Worm (Caenorhabditis elegans): ENCODE results near the gene W06G6.15.

The W06G6.15 gene

DNA sequence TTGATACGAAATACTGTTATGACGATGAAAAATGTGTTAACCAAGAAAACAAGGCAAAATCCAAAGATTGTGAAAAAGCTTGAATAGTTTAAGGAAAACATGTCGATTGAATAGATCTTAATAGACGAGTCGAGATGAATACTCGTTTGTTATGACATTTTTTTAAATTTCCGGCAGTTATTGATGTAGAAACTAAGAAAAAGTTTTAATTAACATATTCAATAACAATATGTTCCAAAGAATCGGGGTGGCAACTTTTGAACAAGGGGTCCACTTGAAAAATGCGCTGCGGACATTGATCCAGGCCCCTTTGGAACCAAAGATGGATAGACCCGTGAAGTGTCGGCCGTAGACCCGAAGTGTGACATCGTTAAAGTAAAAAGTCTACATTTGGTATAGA, 16.8 kb downstream of the W06G6.15 start, which contains the start of gene str-61:
Gene str-61, minus strand, starts transcription at position 101 of the 400 bp plus-strand sequence.
- TF ChIP-seq fkh-4 (tag; optimal IDR thresholded peaks at IDR 0.05; ENCODE audit: borderline replicate concordance) (no peak), tlp-1 (tag; optimal IDR thresholded peaks at IDR 0.05) (no peak), egl-13 (tag; optimal IDR thresholded peaks at IDR 0.05) (no peak), skn-1 (tag; optimal IDR thresholded peaks at IDR 0.05) (no peak), fos-1 (tag; optimal IDR thresholded peaks at IDR 0.05) (no peak), nhr-47 (tag; optimal IDR thresholded peaks at IDR 0.05) (no peak), lin-35 (GFP tag; optimal IDR thresholded peaks at IDR 0.05) (no peak), ama-1 (optimal IDR thresholded peaks at IDR 0.05) (no peak), nhr-20 (tag; optimal IDR thresholded peaks at IDR 0.05) (no peak), unc-130 (tag; optimal IDR thresholded peaks at IDR 0.05) (no peak), pax-3 (tag; optimal IDR thresholded peaks at IDR 0.05) (no peak), ceh-63 (GFP tag; optimal IDR thresholded peaks at IDR 0.05) (no peak), mep-1 (tag; optimal IDR thresholded peaks at IDR 0.05) (no peak), sox-4 (tag; optimal IDR thresholded peaks at IDR 0.05) (no peak), alr-1 (tag; optimal IDR thresholded peaks at IDR 0.05; ENCODE audit: borderline replicate concordance) (no peak), nhr-28 (tag; optimal IDR thresholded peaks at IDR 0.05) (no peak)

DNA sequence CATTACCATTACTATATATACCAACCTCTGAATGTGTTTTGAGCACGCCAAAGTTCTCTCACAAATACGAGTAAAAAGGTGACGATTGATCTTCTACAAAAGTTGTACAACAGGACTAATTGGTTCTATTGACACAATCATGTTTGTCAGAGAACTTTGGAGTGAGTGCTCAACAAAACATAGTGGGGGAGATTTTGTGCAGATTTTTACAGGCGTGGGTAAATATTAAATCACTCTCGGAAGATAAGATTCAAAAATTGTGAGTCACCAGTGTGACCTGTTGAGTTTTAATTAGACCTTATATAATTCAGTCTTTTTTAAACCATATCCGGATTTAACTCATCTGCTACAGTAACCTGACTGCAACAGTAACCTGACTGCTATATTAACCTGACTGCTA, 17.9 kb downstream of the W06G6.15 start, which contains the start of gene F14F8.8:
Gene F14F8.8, minus strand, starts transcription at position 101 of the 400 bp plus-strand sequence.
- TF ChIP-seq nhr-84 (tag; optimal IDR thresholded peaks at IDR 0.05) (no peak), grh-1 (GFP tag; IDR thresholded peaks at IDR 0.05) (no peak), jun-1 (tag; optimal IDR thresholded peaks at IDR 0.05) (no peak), snu-23 (GFP tag; optimal IDR thresholded peaks at IDR 0.05) (no peak), swsn-7 (tag; optimal IDR thresholded peaks at IDR 0.05) (no peak), nhr-12 (tag; optimal IDR thresholded peaks at IDR 0.05) (no peak)

DNA sequence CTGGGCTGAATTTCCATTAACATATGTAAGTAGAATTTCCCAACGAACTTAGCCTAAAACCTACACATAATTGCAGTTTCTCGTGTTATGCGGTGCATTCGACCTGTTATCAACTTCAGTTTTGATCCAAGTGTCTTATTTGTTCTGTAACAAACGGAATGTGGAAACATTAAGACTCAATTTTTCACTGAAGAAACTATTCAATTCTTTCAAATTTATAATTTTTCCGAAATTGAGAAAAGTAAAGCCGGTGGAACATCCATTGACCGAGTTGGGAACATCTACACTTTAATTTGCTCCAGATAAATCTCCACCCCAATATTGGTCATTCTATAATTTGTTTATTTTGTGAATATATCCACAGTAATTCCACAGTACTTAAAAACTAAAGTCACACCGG, 20.1 kb downstream of the W06G6.15 start:
- TF ChIP-seq aha-1 (tag; optimal IDR thresholded peaks at IDR 0.05) = no peak
- no peak for TF ChIP-seq fkh-4 (tag; optimal IDR thresholded peaks at IDR 0.05; ENCODE audit: borderline replicate concordance)
- TF ChIP-seq unc-30 (tag; optimal IDR thresholded peaks at IDR 0.05) = no peak
- TF ChIP-seq sup-37 (GFP tag; optimal IDR thresholded peaks at IDR 0.05) = no peak
- no peak for TF ChIP-seq pag-3 (tag; optimal IDR thresholded peaks at IDR 0.05; ENCODE audit: borderline replicate concordance, insufficient read depth)
- TF ChIP-seq ceh-90 (tag; optimal IDR thresholded peaks at IDR 0.05) = no peak
- TF ChIP-seq ztf-11 (tag; optimal IDR thresholded peaks at IDR 0.05) = no peak
- no peak for TF ChIP-seq lin-35 (GFP tag; optimal IDR thresholded peaks at IDR 0.05)
- no peak for TF ChIP-seq mef-2 (tag; optimal IDR thresholded peaks at IDR 0.05)
- TF ChIP-seq lin-13 (GFP tag; optimal IDR thresholded peaks at IDR 0.05) = no peak
- TF ChIP-seq ces-1 (GFP tag; optimal IDR thresholded peaks at IDR 0.05) = no peak
- TF ChIP-seq grh-1 (GFP tag; IDR thresholded peaks at IDR 0.05) = no peak
- no peak for TF ChIP-seq nhr-47 (tag; optimal IDR thresholded peaks at IDR 0.05)
- no peak for TF ChIP-seq nhr-12 (tag; optimal IDR thresholded peaks at IDR 0.05)
- no peak for TF ChIP-seq aly-2 (tag; optimal IDR thresholded peaks at IDR 0.05)
- no peak for TF ChIP-seq lin-15B (tag; optimal IDR thresholded peaks at IDR 0.05)
- no peak for TF ChIP-seq nhr-19 (GFP tag; conservative IDR thresholded peaks at IDR 0.05)

DNA sequence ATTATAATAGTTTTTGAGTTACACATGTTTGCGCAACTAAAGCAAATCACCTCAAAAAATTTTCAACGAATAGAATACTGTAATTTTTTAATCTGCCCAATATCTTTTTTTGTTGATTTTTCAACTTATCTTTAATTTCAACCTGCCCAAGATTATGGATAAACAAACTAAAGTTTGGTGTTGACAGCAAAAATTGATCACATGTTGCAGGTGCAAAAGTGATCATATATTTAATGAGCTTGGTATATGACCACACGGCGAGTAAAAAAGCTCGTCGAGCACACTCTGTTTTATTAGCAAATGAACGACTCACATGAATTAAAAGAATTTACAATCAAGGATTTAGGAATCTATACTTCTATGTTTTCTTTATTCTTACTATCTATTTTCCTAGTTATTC, 21.2 kb downstream of the W06G6.15 start, which contains the start of gene srz-1:
Gene srz-1, plus strand, starts transcription at position 301 of the 400 bp plus-strand sequence.
- TF ChIP-seq ets-5 (GFP tag; IDR thresholded peaks at IDR 0.05) (no peak), jun-1 (tag; optimal IDR thresholded peaks at IDR 0.05) (no peak), nhr-71 (tag; optimal IDR thresholded peaks at IDR 0.05) (no peak), irx-1 (tag; optimal IDR thresholded peaks at IDR 0.05) (no peak), efl-1 (optimal IDR thresholded peaks at IDR 0.05) (no peak), efl-1 (GFP tag; optimal IDR thresholded peaks at IDR 0.05 in 1 of 2) (no peak), fkh-4 (tag; optimal IDR thresholded peaks at IDR 0.05; ENCODE audit: borderline replicate concordance) (no peak), nhr-47 (tag; optimal IDR thresholded peaks at IDR 0.05) (no peak), ama-1 (optimal IDR thresholded peaks at IDR 0.05) (no peak), sox-4 (tag; optimal IDR thresholded peaks at IDR 0.05) (no peak)

Measured in whole organism, L1 larva.